Worm (Caenorhabditis elegans) whole organism, midembryonic: Measurements from ENCODE around the gene C31H2.4.

Experiments used
- T22C8.4 ChIP-seq: fragments of 200-800 bp; sonication (Bioruptor generic); IDR thresholded peaks from 2 replicates; pipeline ENCODE4 v1.3.6; 2022; ENCODE audit warnings: missing genetic modification characterization, missing compliant biosample characterization
- flt-1 ChIP-seq: fragments of 200-800 bp; sonication (Bioruptor generic); IDR thresholded peaks from 2 replicates; pipeline ENCODE4 v1.3.6; 2022; ENCODE audit warnings: missing genetic modification characterization, missing compliant biosample characterization
- med-1 ChIP-seq: sonication (generic microtip); optimal IDR thresholded peaks from 2 replicates; lab custom pipeline; 2017; ENCODE audit warnings: missing genetic modification characterization, mild to moderate bottlenecking, missing compliant biosample characterization, antibody characterized with exemption, missing genetic modification reagents; ENCODE audit not compliant: insufficient read depth
- ref-1 ChIP-seq: fragments of 200-800 bp; sonication (Bioruptor generic); conservative IDR thresholded peaks from 2 replicates; pipeline ENCODE4 v1.3.6; 2022; ENCODE audit warnings: missing genetic modification reagents, missing genetic modification characterization, missing compliant biosample characterization
- ztf-23 ChIP-seq: fragments of 200-800 bp; sonication (Bioruptor generic); IDR thresholded peaks from 2 replicates; pipeline ENCODE4 v1.3.6; 2022; ENCODE audit warnings: missing genetic modification reagents, missing genetic modification characterization, missing compliant biosample characterization
- ztf-29 ChIP-seq: fragments of 200-800 bp; sonication (Bioruptor generic); IDR thresholded peaks from 2 replicates; pipeline ENCODE4 v1.3.6; 2022; ENCODE audit warnings: missing genetic modification reagents, missing genetic modification characterization, missing compliant biosample characterization

- TF ChIP-seq T22C8.4 (GFP tag; lab: Robert Waterston, UW) (no peak), flt-1 (no peak), ztf-29 (GFP tag; lab: Robert Waterston, UW) (no peak), ref-1 (GFP tag; lab: Robert Waterston, UW) (no peak), ztf-23 (no peak), med-1 (GFP tag; lab: Kevin White, UChicago) (no peak)
These were observed 11.5 kb downstream of the C31H2.4 start, which contains the start of gene C31H2.14 for ce11 chrX:5147918-5148317.
